Worm (Caenorhabditis elegans) whole organism, early embryonic: ENCODE data around the gene F08G5.3.

ENCODE experiments used
- B0310.2 ChIP-seq: sonication (generic microtip); optimal IDR thresholded peaks from 2 replicates; lab custom pipeline; 2016; ENCODE audit warnings: mild to moderate bottlenecking, missing genetic modification characterization, missing compliant biosample characterization
- F13C5.2 ChIP-seq: sonication (generic microtip); optimal IDR thresholded peaks from 2 replicates; lab custom pipeline; 2017; ENCODE audit warnings: mild to moderate bottlenecking, missing genetic modification characterization, inconsistent platforms, missing compliant biosample characterization
- aly-1 ChIP-seq: sonication (generic microtip); optimal IDR thresholded peaks from 2 replicates; lab custom pipeline; 2016; ENCODE audit warnings: missing genetic modification characterization, missing compliant biosample characterization
- ama-1 ChIP-seq: fragments of 150-350 bp; optimal IDR thresholded peaks from 2 replicates; lab custom pipeline; 2014
- ceh-13 ChIP-seq: fragments of 200-800 bp; sonication (Bioruptor generic); optimal IDR thresholded peaks from 2 replicates; lab custom pipeline; 2018; ENCODE audit warnings: mild to moderate bottlenecking, missing genetic modification characterization, missing compliant biosample characterization
- ceh-36 ChIP-seq: sonication (generic microtip); optimal IDR thresholded peaks from 2 replicates; lab custom pipeline; 2016; ENCODE audit warnings: missing genetic modification characterization, inconsistent platforms, missing compliant biosample characterization
- ets-7 ChIP-seq: sonication (generic microtip); optimal IDR thresholded peaks from 2 replicates; lab custom pipeline; 2016; ENCODE audit warnings: missing genotype, missing genetic modification characterization, missing compliant biosample characterization
- flt-1 ChIP-seq: fragments of 200-800 bp; sonication (Bioruptor generic); IDR thresholded peaks from 2 replicates; pipeline ENCODE4 v1.3.6; 2022; ENCODE audit warnings: missing genetic modification characterization, missing compliant biosample characterization
- hmbx-1 ChIP-seq: sonication (generic microtip); optimal IDR thresholded peaks from 2 replicates; lab custom pipeline; 2016; ENCODE audit warnings: mild to moderate bottlenecking, missing genetic modification characterization, missing compliant biosample characterization
- hnd-1 ChIP-seq: sonication (generic microtip); optimal IDR thresholded peaks from 2 replicates; lab custom pipeline; 2016; ENCODE audit warnings: missing genetic modification characterization, missing compliant biosample characterization
- pes-1 ChIP-seq: fragments of 200-800 bp; sonication (Bioruptor generic); IDR thresholded peaks from 2 replicates; pipeline ENCODE4 v1.3.6; 2022; ENCODE audit warnings: missing genetic modification reagents, missing genetic modification characterization, missing compliant biosample characterization
- scrt-1 ChIP-seq: fragments of 200-800 bp; sonication (Bioruptor generic); IDR thresholded peaks from 2 replicates; pipeline ENCODE4 v1.3.6; 2022; ENCODE audit warnings: missing genetic modification characterization, missing compliant biosample characterization
- tbx-11 ChIP-seq: fragments of 200-800 bp; sonication (Bioruptor generic); IDR thresholded peaks from 2 replicates; pipeline ENCODE4 v1.3.6; 2022; ENCODE audit warnings: missing genetic modification characterization, missing compliant biosample characterization
- tra-4 ChIP-seq: sonication (generic microtip); optimal IDR thresholded peaks from 2 replicates; lab custom pipeline; 2017; ENCODE audit warnings: missing genetic modification characterization, missing compliant biosample characterization

DNA sequence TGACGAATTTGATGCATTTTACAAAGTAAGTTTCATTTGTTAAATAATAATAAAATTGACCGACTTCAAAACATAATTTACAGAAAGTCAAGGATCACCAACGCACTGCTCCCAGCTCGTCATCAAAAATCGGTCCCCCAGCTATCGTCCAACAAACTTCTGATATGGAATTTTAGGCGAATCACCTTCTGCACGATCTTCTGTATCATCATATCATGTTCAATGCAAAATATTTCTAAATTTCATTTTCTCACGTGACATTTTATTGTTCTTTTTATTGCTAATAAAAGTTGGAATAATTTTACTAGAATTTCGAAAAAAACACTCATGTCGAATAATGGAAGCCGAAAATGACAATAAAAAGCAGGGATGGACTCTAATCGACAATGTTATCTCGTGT is 7.2 kb downstream of the F08G5.3 start, which contains the start of gene acl-13:
- TF ChIP-seq B0310.2 (tag; lab: Kevin White, UChicago) (no peak), ama-1 (lab: Kevin White, UChicago) (no peak), F13C5.2 (tag; lab: Kevin White, UChicago) (no peak), pes-1 (GFP tag; lab: Robert Waterston, UW) (no peak), ceh-36 (tag; lab: Kevin White, UChicago) (no peak), tra-4 (tag; lab: Kevin White, UChicago) (no peak), ceh-13 (GFP tag; lab: Kevin White, UChicago) (no peak), tbx-11 (GFP tag; lab: Robert Waterston, UW) (no peak), hnd-1 (tag; lab: Kevin White, UChicago) (no peak), aly-1 (tag; lab: Kevin White, UChicago) (no peak), hmbx-1 (tag; lab: Kevin White, UChicago) (no peak), ets-7 (tag; lab: Kevin White, UChicago) (no peak), scrt-1 (GFP tag; lab: Robert Waterston, UW) (no peak), flt-1 (GFP tag; lab: Robert Waterston, UW) (no peak)
